Worm (Caenorhabditis elegans) whole organism, L2 larva: Measurements from ENCODE around the gene secs-1.

Experiments
- ceh-82 ChIP-seq: fragments of 150-350 bp; optimal IDR thresholded peaks from 2 replicates; lab custom pipeline; 2014; ENCODE audit warnings: missing biosample characterization, missing genetic modification characterization
- dmd-4 ChIP-seq: sonication (generic microtip); optimal IDR thresholded peaks from 2 replicates; lab custom pipeline; 2017; ENCODE audit warnings: missing biosample characterization, missing genetic modification characterization
- elt-3 ChIP-seq: sonication (generic microtip); optimal IDR thresholded peaks from 2 replicates; lab custom pipeline; 2017; ENCODE audit warnings: missing biosample characterization, missing genetic modification characterization
- fos-1 ChIP-seq: fragments of 150-350 bp; optimal IDR thresholded peaks from 2 replicates; lab custom pipeline; 2014; ENCODE audit warnings: missing biosample characterization, missing genetic modification characterization
- lin-11 ChIP-seq: fragments of 150-350 bp; sonication (generic microtip); optimal IDR thresholded peaks from 2 replicates; lab custom pipeline; 2014; ENCODE audit warnings: missing biosample characterization, missing genetic modification characterization, inconsistent platforms, mixed read lengths
- lsy-2 ChIP-seq, 2 experiments: fragments of 150-350 bp in 1 of 2; sonication (generic microtip) in 1 of 2; optimal IDR thresholded peaks; 2 replicates each; lab custom pipeline; 2014 to 2017; ENCODE audit warnings: missing biosample characterization in 2 of 2, missing genetic modification characterization in 2 of 2
- nhr-12 ChIP-seq: fragments of 150-350 bp; optimal IDR thresholded peaks from 2 replicates; lab custom pipeline; 2014; ENCODE audit warnings: missing biosample characterization, missing genetic modification characterization
- nhr-237 ChIP-seq: fragments of 150-350 bp; optimal IDR thresholded peaks from 2 replicates; lab custom pipeline; 2014; ENCODE audit warnings: missing biosample characterization, missing genetic modification characterization
- nhr-77 ChIP-seq: fragments of 150-350 bp; optimal IDR thresholded peaks from 2 replicates; lab custom pipeline; 2014; ENCODE audit warnings: missing biosample characterization, missing genetic modification characterization
- snpc-4 ChIP-seq: fragments of 150-350 bp; optimal IDR thresholded peaks from 2 replicates; lab custom pipeline; 2014; ENCODE audit warnings: missing biosample characterization, missing genetic modification characterization
- unc-62 ChIP-seq: fragments of 150-350 bp; optimal IDR thresholded peaks from 2 replicates; lab custom pipeline; 2014; ENCODE audit warnings: missing biosample characterization, missing genetic modification reagents, missing genetic modification characterization

- no peak for TF ChIP-seq fos-1 (tag; lab: Kevin White, UChicago)
- no peak for TF ChIP-seq snpc-4 (tag; lab: Kevin White, UChicago)
- TF ChIP-seq dmd-4, result no peak
- no peak for TF ChIP-seq lin-11 (tag; lab: Kevin White, UChicago)
- TF ChIP-seq nhr-237, result no peak
- TF ChIP-seq elt-3, result no peak
- TF ChIP-seq ceh-82, result no peak
- no peak for TF ChIP-seq nhr-12
- no peak for TF ChIP-seq lsy-2 (tag; optimal IDR thresholded peaks at IDR 0.05; lab: Kevin White, UChicago)
- no peak for TF ChIP-seq unc-62 (GFP tag; lab: Kevin White, UChicago)
- no peak for TF ChIP-seq nhr-77 (tag; lab: Kevin White, UChicago)
Measured at ce11 chrV:10764066-10764465, 40.2 kb downstream of the secs-1 start, which contains the start of gene ocr-1.
